Worm (Caenorhabditis elegans) whole organism, L4 larva: ENCODE measurements around the gene F44G4.1.

ENCODE experiments used
- D1046.2 ChIP-seq: fragments of 200-800 bp; sonication (Bioruptor generic); IDR thresholded peaks from 2 replicates; pipeline ENCODE4 v1.3.6; 2022; ENCODE audit warnings: missing genetic modification characterization, missing compliant biosample characterization
- T20F7.1 ChIP-seq: fragments of 200-800 bp; sonication (Bioruptor generic); optimal IDR thresholded peaks from 2 replicates; lab custom pipeline; 2018; ENCODE audit warnings: mild to moderate bottlenecking, missing genetic modification characterization, missing compliant biosample characterization
- T26A8.4 ChIP-seq: fragments of 200-800 bp; sonication (Bioruptor generic); IDR thresholded peaks from 2 replicates; pipeline ENCODE4 v1.3.6; 2022; ENCODE audit warnings: missing genetic modification characterization, missing compliant biosample characterization
- Y48G9A.11 ChIP-seq: fragments of 200-800 bp; sonication (Bioruptor generic); IDR thresholded peaks from 2 replicates; pipeline ENCODE4 v1.3.6; 2022; ENCODE audit warnings: missing genetic modification reagents, missing genetic modification characterization, missing compliant biosample characterization
- Y5F2A.4 ChIP-seq: fragments of 200-800 bp; sonication (Bioruptor generic); optimal IDR thresholded peaks from 2 replicates; lab custom pipeline; 2018; ENCODE audit warnings: mild to moderate bottlenecking, missing genetic modification characterization, missing compliant biosample characterization
- ZK546.5 ChIP-seq, 2 experiments: sonication (generic microtip); optimal IDR thresholded peaks; 2 replicates each; lab custom pipeline; 2017; ENCODE audit warnings: missing biosample characterization in 2 of 2, missing genetic modification characterization in 2 of 2
- attf-4 ChIP-seq: sonication (generic microtip); optimal IDR thresholded peaks from 3 replicates; lab custom pipeline; 2017; ENCODE audit warnings: missing biosample characterization, missing genetic modification characterization
- ceh-20 ChIP-seq: fragments of 200-800 bp; sonication (Bioruptor generic); IDR thresholded peaks from 2 replicates; pipeline ENCODE4 v1.3.6; 2022; ENCODE audit warnings: missing genetic modification reagents, missing genetic modification characterization, missing compliant biosample characterization
- ceh-62 ChIP-seq: sonication (generic microtip); optimal IDR thresholded peaks from 2 replicates; lab custom pipeline; 2017; ENCODE audit warnings: missing biosample characterization, missing genetic modification characterization
- ceh-82 ChIP-seq: sonication (generic microtip); optimal IDR thresholded peaks from 2 replicates; lab custom pipeline; 2017; ENCODE audit warnings: missing biosample characterization, missing genetic modification characterization
- daf-12 ChIP-seq: fragments of 150-350 bp; optimal IDR thresholded peaks from 2 replicates; lab custom pipeline; 2014; ENCODE audit warnings: missing biosample characterization, missing genetic modification reagents, missing genetic modification characterization
- daf-16 ChIP-seq, 3 experiments: sonication (generic microtip); optimal IDR thresholded peaks; 2 replicates each; lab custom pipeline; 2016 to 2017; ENCODE audit warnings: missing genetic modification characterization in 3 of 3, missing genetic modification reagents in 3 of 3, mild to moderate bottlenecking in 2 of 3, missing compliant biosample characterization in 2 of 3, missing biosample characterization in 1 of 3, moderate library complexity in 1 of 3
- daf-8 ChIP-seq: fragments of 200-800 bp; sonication (Bioruptor generic); IDR thresholded peaks from 2 replicates; pipeline ENCODE4 v1.3.6; 2022; ENCODE audit warnings: missing genetic modification characterization, missing compliant biosample characterization
- dmd-6 ChIP-seq: fragments of 200-800 bp; sonication (Bioruptor generic); IDR thresholded peaks from 2 replicates; pipeline ENCODE4 v1.3.6; 2022; ENCODE audit warnings: missing genetic modification reagents, missing genetic modification characterization, missing compliant biosample characterization
- dpl-1 ChIP-seq: fragments of 150-350 bp; optimal IDR thresholded peaks from 2 replicates; lab custom pipeline; 2014; ENCODE audit warnings: missing biosample characterization, missing genetic modification reagents, missing genetic modification characterization
- dve-1 ChIP-seq: sonication (generic microtip); optimal IDR thresholded peaks from 2 replicates; lab custom pipeline; 2017; ENCODE audit warnings: antibody characterized with exemption, mild to moderate bottlenecking, missing genetic modification characterization, missing compliant biosample characterization; ENCODE audit not compliant: insufficient read depth
- hlh-11 ChIP-seq: fragments of 200-800 bp; sonication (Bioruptor generic); optimal IDR thresholded peaks from 2 replicates; lab custom pipeline; 2018; ENCODE audit warnings: mild to moderate bottlenecking, missing genetic modification characterization, missing compliant biosample characterization
- hlh-30 ChIP-seq: sonication (generic microtip); optimal IDR thresholded peaks from 2 replicates; lab custom pipeline; 2017; ENCODE audit warnings: antibody characterized with exemption, mild to moderate bottlenecking, missing genetic modification characterization, missing compliant biosample characterization; ENCODE audit not compliant: insufficient read depth
- jun-1 ChIP-seq: fragments of 150-350 bp; optimal IDR thresholded peaks from 2 replicates; lab custom pipeline; 2014; ENCODE audit warnings: missing biosample characterization, missing genetic modification reagents, missing genetic modification characterization
- lsy-2 ChIP-seq, 2 experiments: fragments of 150-350 bp in 1 of 2; sonication (generic microtip) in 1 of 2; optimal IDR thresholded peaks; 2 replicates each; lab custom pipeline; 2014 to 2017; ENCODE audit warnings: missing biosample characterization in 2 of 2, missing genetic modification characterization in 2 of 2
- mdl-1 ChIP-seq, 2 experiments: fragments of 150-350 bp in 1 of 2; sonication (generic microtip) in 1 of 2; optimal IDR thresholded peaks; 2 replicates each; lab custom pipeline; 2014 to 2017; ENCODE audit warnings: missing biosample characterization in 2 of 2, missing genetic modification characterization in 2 of 2
- mep-1 ChIP-seq: fragments of 150-350 bp; sonication (generic microtip); optimal IDR thresholded peaks from 3 replicates; lab custom pipeline; 2014; ENCODE audit warnings: missing biosample characterization, missing genetic modification characterization
- mes-2 ChIP-seq: sonication (generic microtip); optimal IDR thresholded peaks from 2 replicates; lab custom pipeline; 2016; ENCODE audit warnings: missing genotype, mild to moderate bottlenecking, missing genetic modification characterization, missing compliant biosample characterization; ENCODE audit not compliant: poor library complexity, severe bottlenecking
- mxl-3 ChIP-seq: fragments of 200-800 bp; sonication (Bioruptor generic); optimal IDR thresholded peaks from 2 replicates; lab custom pipeline; 2018; ENCODE audit warnings: mild to moderate bottlenecking, missing genetic modification characterization, missing compliant biosample characterization
- nhr-102 ChIP-seq: sonication (generic microtip); optimal IDR thresholded peaks from 2 replicates; lab custom pipeline; 2016; ENCODE audit warnings: mild to moderate bottlenecking, missing genetic modification characterization, moderate library complexity, missing compliant biosample characterization
- nhr-11 ChIP-seq: fragments of 150-350 bp; optimal IDR thresholded peaks from 2 replicates; lab custom pipeline; 2014; ENCODE audit warnings: missing biosample characterization, missing genetic modification characterization
- nhr-28 ChIP-seq: fragments of 150-350 bp; optimal IDR thresholded peaks from 2 replicates; lab custom pipeline; 2014; ENCODE audit warnings: missing biosample characterization, missing genetic modification characterization
- nhr-41 ChIP-seq: fragments of 200-800 bp; sonication (Bioruptor generic); IDR thresholded peaks from 2 replicates; pipeline ENCODE4 v1.3.6; 2022; ENCODE audit warnings: missing genetic modification reagents, missing genetic modification characterization, missing compliant biosample characterization
- nhr-77 ChIP-seq: fragments of 150-350 bp; optimal IDR thresholded peaks from 2 replicates; lab custom pipeline; 2014; ENCODE audit warnings: missing biosample characterization, missing genetic modification characterization
- pqm-1 ChIP-seq: sonication (generic microtip); optimal IDR thresholded peaks from 2 replicates; lab custom pipeline; 2017; ENCODE audit warnings: missing biosample characterization, missing genetic modification characterization
- rbr-2 ChIP-seq: sonication (generic microtip); optimal IDR thresholded peaks from 2 replicates; lab custom pipeline; 2016; ENCODE audit warnings: missing genotype, missing genetic modification characterization, missing compliant biosample characterization
- sdz-12 ChIP-seq: fragments of 200-800 bp; sonication (Bioruptor generic); optimal IDR thresholded peaks from 2 replicates; lab custom pipeline; 2018; ENCODE audit warnings: mild to moderate bottlenecking, missing genetic modification characterization, missing compliant biosample characterization
- skn-1 ChIP-seq: fragments of 150-350 bp; optimal IDR thresholded peaks from 2 replicates; lab custom pipeline; 2014; ENCODE audit warnings: missing biosample characterization, missing genetic modification characterization
- snpc-1.2 ChIP-seq: fragments of 200-800 bp; sonication (Bioruptor generic); IDR thresholded peaks from 2 replicates; pipeline ENCODE4 v1.3.6; 2022; ENCODE audit warnings: missing genetic modification reagents, missing genetic modification characterization, missing compliant biosample characterization
- snpc-4 ChIP-seq: fragments of 150-350 bp; optimal IDR thresholded peaks from 2 replicates; lab custom pipeline; 2014; ENCODE audit warnings: missing biosample characterization, missing genetic modification characterization
- unc-130 ChIP-seq: sonication (generic microtip); optimal IDR thresholded peaks from 2 replicates; lab custom pipeline; 2016; ENCODE audit warnings: missing genetic modification reagents, missing genetic modification characterization, missing compliant biosample characterization
- unc-62 ChIP-seq, 3 experiments: fragments of 150-350 bp in 1 of 3; sonication (generic microtip); optimal IDR thresholded peaks in 2 of 3; peaks in 1 of 3; 1 replicate in 1 of 3; 2 replicates in 2 of 3; lab custom pipeline; 2014 to 2017; ENCODE audit warnings: missing biosample characterization in 3 of 3, missing genetic modification characterization in 3 of 3, missing genetic modification reagents in 3 of 3, missing genotype in 1 of 3
- vab-7 ChIP-seq: fragments of 200-800 bp; sonication (Bioruptor generic); IDR thresholded peaks from 2 replicates; pipeline ENCODE4 v1.3.6; 2022; ENCODE audit warnings: missing genetic modification reagents, missing genetic modification characterization, missing compliant biosample characterization
- zag-1 ChIP-seq: fragments of 150-350 bp; optimal IDR thresholded peaks from 2 replicates; lab custom pipeline; 2014; ENCODE audit warnings: missing biosample characterization, missing genetic modification characterization
- zfp-2 ChIP-seq: sonication (generic microtip); optimal IDR thresholded peaks from 2 replicates; lab custom pipeline; 2016; ENCODE audit warnings: mild to moderate bottlenecking, missing genetic modification characterization, missing compliant biosample characterization
- zip-11 ChIP-seq: fragments of 200-800 bp; sonication (Bioruptor generic); IDR thresholded peaks from 2 replicates; pipeline ENCODE4 v1.3.6; 2022; ENCODE audit warnings: missing genetic modification characterization, missing compliant biosample characterization
- zip-2 ChIP-seq: fragments of 150-350 bp; optimal IDR thresholded peaks from 2 replicates; lab custom pipeline; 2014; ENCODE audit warnings: missing biosample characterization, missing genetic modification characterization

The F44G4.1 gene

ce11 chrII:8990267-8990666, 4.2 kb upstream of the F44G4.1 start:
- TF ChIP-seq hlh-11 (tag; lab: Kevin White, UChicago) (peak; percentile 58), nhr-28 (peak; percentile 55), pqm-1 (tag; lab: Kevin White, UChicago) (peak; percentile 3), dmd-6 (GFP tag; lab: Robert Waterston, UW) (peak; percentile 38), ceh-20 (GFP tag; lab: Robert Waterston, UW) (no peak), dve-1 (tag; lab: Kevin White, UChicago) (peak; percentile 68), jun-1 (tag; lab: Kevin White, UChicago) (no peak), nhr-77 (tag; lab: Kevin White, UChicago) (peak; percentile 47), daf-16 (GFP tag; optimal IDR thresholded peaks at IDR 0.05; lab: Kevin White, UChicago) (no peak), daf-16 (tag; optimal IDR thresholded peaks at IDR 0.05; lab: Kevin White, UChicago) (peak; percentile 78)

DNA sequence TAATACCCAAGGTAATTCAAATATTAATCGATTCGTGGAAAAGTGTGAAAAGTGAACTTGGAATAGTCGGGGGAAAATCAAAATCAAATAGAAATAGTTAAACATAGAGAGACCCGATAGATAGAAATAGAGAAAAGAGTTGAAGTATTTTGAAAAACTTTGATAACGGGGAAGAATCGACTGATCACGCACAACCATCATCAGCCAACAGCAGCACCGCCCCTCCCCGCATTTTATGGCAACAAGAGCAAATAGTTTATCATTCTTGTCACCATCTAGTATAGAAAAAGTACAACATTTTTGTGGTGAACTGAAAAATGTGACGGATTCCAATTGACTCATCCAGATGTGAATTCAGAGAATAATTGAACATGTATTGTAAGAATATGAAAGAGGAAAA, 2.8 kb upstream of the F44G4.1 start:
- peak; percentile 15 for TF ChIP-seq hlh-30 (tag; lab: Kevin White, UChicago)
- TF ChIP-seq T26A8.4 (GFP tag; lab: Robert Waterston, UW) = no peak
- no peak for TF ChIP-seq D1046.2 (GFP tag; lab: Robert Waterston, UW)
- TF ChIP-seq daf-16 (GFP tag; optimal IDR thresholded peaks at IDR 0.05; lab: Kevin White, UChicago) = no peak
- peak; percentile 54 for TF ChIP-seq daf-16 (tag; optimal IDR thresholded peaks at IDR 0.05; lab: Kevin White, UChicago)
- no peak for TF ChIP-seq nhr-102 (tag; lab: Kevin White, UChicago)
- TF ChIP-seq mdl-1 (tag; optimal IDR thresholded peaks at IDR 0.05; lab: Kevin White, UChicago) = peak in 1 of 2 experiments; percentile 18
- TF ChIP-seq zag-1 (tag; lab: Kevin White, UChicago) = no peak
- TF ChIP-seq nhr-11 = no peak
- peak; percentile 72 for TF ChIP-seq nhr-28
- TF ChIP-seq snpc-1.2 (GFP tag; lab: Robert Waterston, UW) = no peak
- no peak for TF ChIP-seq vab-7 (GFP tag; lab: Robert Waterston, UW)
- peak; percentile 46 for TF ChIP-seq dve-1 (tag; lab: Kevin White, UChicago)
- peak; percentile 60 for TF ChIP-seq hlh-11 (tag; lab: Kevin White, UChicago)
- peak; percentile 71 for TF ChIP-seq pqm-1 (tag; lab: Kevin White, UChicago)
- peak; percentile 42; the same call in 1 of the 2 replicates for TF ChIP-seq dmd-6 (GFP tag; lab: Robert Waterston, UW)

- TF ChIP-seq zfp-2 (tag; lab: Kevin White, UChicago) (no peak), mes-2 (tag; lab: Kevin White, UChicago) (peak; percentile 8), hlh-11 (tag; lab: Kevin White, UChicago) (no peak), skn-1 (tag; lab: Kevin White, UChicago) (no peak), lsy-2 (tag; optimal IDR thresholded peaks at IDR 0.05; lab: Kevin White, UChicago) (peak in 1 of 2 experiments; percentile 96)
These were observed 1.7 kb upstream of the F44G4.1 start, which contains the start of gene ooc-5 for ce11 chrII:8992780-8993179. ooc-5 (plus strand) TSS chrII:8993160.

DNA sequence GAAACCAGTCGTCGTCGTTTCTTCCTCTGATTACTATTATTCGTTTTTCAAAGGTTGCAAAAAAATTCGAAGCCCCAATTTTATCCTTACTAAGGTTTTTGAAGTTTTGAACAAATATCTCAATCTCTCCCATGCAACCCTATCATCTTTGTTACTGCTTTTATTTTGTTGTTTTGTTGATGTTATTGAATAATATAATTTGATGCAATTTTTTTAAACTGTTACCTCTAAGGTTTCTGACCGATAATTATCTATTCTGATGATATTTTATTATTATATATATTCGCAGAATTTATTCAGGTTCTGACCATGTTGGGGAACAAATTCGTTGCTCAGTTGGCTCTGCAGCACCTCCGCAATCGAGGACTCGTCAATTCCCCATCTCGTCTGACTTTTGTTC, 1.6 kb downstream of the F44G4.1 start, which contains the start of gene ndub-2:
Gene ndub-2 (plus strand): TSS at position 301 of the 400 bp plus-strand sequence.
- TF ChIP-seq rbr-2 (tag; lab: Kevin White, UChicago) = no peak
- TF ChIP-seq sdz-12 (GFP tag; lab: Kevin White, UChicago) = no peak
- no peak for TF ChIP-seq zip-11 (GFP tag; lab: Robert Waterston, UW)
- no peak for TF ChIP-seq D1046.2 (GFP tag; lab: Robert Waterston, UW)
- TF ChIP-seq ceh-82 = no peak

ce11 chrII:8997479-8997878, 3.0 kb downstream of the F44G4.1 start, which contains the start of the genes F44G4.3 and tdp-1:
F44G4.3 (minus strand) TSS chrII:8997662.
tdp-1 (plus strand) TSS chrII:8997825.
- TF ChIP-seq unc-62 (GFP tag; optimal IDR thresholded peaks at IDR 0.05 in 1 of 2; lab: Kevin White, UChicago) (peak in 1 of 2 experiments; percentile 37), unc-62 (tag; optimal IDR thresholded peaks at IDR 0.05; lab: Kevin White, UChicago) (no peak), daf-12 (no peak), ZK546.5 (tag; optimal IDR thresholded peaks at IDR 0.05; lab: Kevin White, UChicago) (no peak), ceh-62 (tag; lab: Kevin White, UChicago) (no peak), nhr-41 (GFP tag; lab: Robert Waterston, UW) (no peak), unc-130 (GFP tag; lab: Kevin White, UChicago) (no peak), Y48G9A.11 (GFP tag; lab: Robert Waterston, UW) (no peak), dpl-1 (peak; percentile 29), daf-8 (GFP tag; lab: Robert Waterston, UW) (no peak), attf-4 (tag; lab: Kevin White, UChicago) (no peak), mep-1 (tag; lab: Kevin White, UChicago) (no peak), lsy-2 (tag; optimal IDR thresholded peaks at IDR 0.05; lab: Kevin White, UChicago) (peak in 1 of 2 experiments; percentile 93), zip-2 (tag; lab: Kevin White, UChicago) (no peak), snpc-4 (tag; lab: Kevin White, UChicago) (no peak), T20F7.1 (GFP tag; lab: Kevin White, UChicago) (peak; percentile 27), mxl-3 (GFP tag; lab: Kevin White, UChicago) (no peak), Y5F2A.4 (GFP tag; lab: Kevin White, UChicago) (no peak)
